Fruit fly (Drosophila melanogaster) whole organism, wandering third instar larva: ENCODE measurements around the gene side.

Experiments
- Myc ChIP-seq: fragments of >200 bp; optimal IDR thresholded peaks from 2 replicates; lab custom pipeline; 2017
- br ChIP-seq: fragments of 200-800 bp; sonication (Bioruptor generic); optimal IDR thresholded peaks from 2 replicates; lab custom pipeline; 2016; ENCODE audit warnings: missing biosample characterization, missing genetic modification characterization
- h ChIP-seq: fragments of 200-800 bp; sonication (Bioruptor generic); optimal IDR thresholded peaks from 3 replicates; lab custom pipeline; 2016; ENCODE audit warnings: missing biosample characterization, mild to moderate bottlenecking, missing genetic modification characterization
- pan ChIP-seq: fragments of >200 bp; optimal IDR thresholded peaks from 2 replicates; lab custom pipeline; 2017
- psq ChIP-seq: fragments of 200-800 bp; sonication (Bioruptor generic); optimal IDR thresholded peaks from 3 replicates; lab custom pipeline; 2017; ENCODE audit warnings: missing biosample characterization, mild to moderate bottlenecking, missing genetic modification characterization, moderate library complexity
- rgr ChIP-seq: fragments of 200-800 bp; sonication (Bioruptor generic); optimal IDR thresholded peaks from 3 replicates; lab custom pipeline; 2016; ENCODE audit warnings: missing biosample characterization, mild to moderate bottlenecking, missing genetic modification characterization
- sv ChIP-seq: fragments of 200-800 bp; sonication (Bioruptor generic); optimal IDR thresholded peaks from 3 replicates; lab custom pipeline; 2016; ENCODE audit warnings: missing biosample characterization, missing genetic modification characterization

- no peak for TF ChIP-seq h
- no peak for TF ChIP-seq rgr
- TF ChIP-seq pan (lab: Kevin White, UChicago) = no peak
- TF ChIP-seq Myc (lab: Kevin White, UChicago) = no peak
- TF ChIP-seq sv = no peak
- TF ChIP-seq br (GFP tag; lab: Kevin White, UChicago) = no peak
- TF ChIP-seq psq = no peak
These were observed 3.3 kb upstream of the side start, which contains the start of gene CG44290 for dm6 chr3R:27440628-27441027.
